Fruit fly (Drosophila melanogaster) whole organism, prepupa: ENCODE results near the gene yellow-e2.

Experiments
- Blimp-1 ChIP-seq: fragments of 200-800 bp; sonication (Bioruptor generic); optimal IDR thresholded peaks from 3 replicates; lab custom pipeline; 2017; ENCODE audit warnings: missing biosample characterization, missing genetic modification characterization, mild to moderate bottlenecking, moderate library complexity, missing genetic modification reagents
- ss ChIP-seq, 2 experiments: fragments of 200-800 bp; sonication (Bioruptor generic); optimal IDR thresholded peaks; 2 replicates in 1 of 2; 3 replicates in 1 of 2; lab custom pipeline; 2017 to 2018; ENCODE audit warnings: mild to moderate bottlenecking in 2 of 2, missing biosample characterization in 2 of 2, missing genetic modification characterization in 2 of 2, moderate library complexity in 1 of 2

dm6 chr3R:13446048-13446447 is 39.2 kb upstream of the yellow-e2 start:
- TF ChIP-seq ss (GFP tag; optimal IDR thresholded peaks at IDR 0.05; lab: Kevin White, UChicago) (no peak), Blimp-1 (GFP tag; lab: Kevin White, UChicago) (no peak)
